Worm (Caenorhabditis elegans) whole organism, late embryonic: ENCODE results near the gene C04C11.1.

Source experiments
- C08G9.2 ChIP-seq: sonication (generic microtip); optimal IDR thresholded peaks from 2 replicates; lab custom pipeline; 2016; ENCODE audit warnings: mild to moderate bottlenecking, missing genetic modification characterization, moderate library complexity, missing compliant biosample characterization
- C38D4.7 ChIP-seq: fragments of 200-800 bp; sonication (Bioruptor generic); optimal IDR thresholded peaks from 2 replicates; lab custom pipeline; 2018; ENCODE audit warnings: mild to moderate bottlenecking, missing genetic modification characterization, moderate library complexity, missing compliant biosample characterization
- F13H6.1 ChIP-seq: sonication (generic microtip); optimal IDR thresholded peaks from 2 replicates; lab custom pipeline; 2016; ENCODE audit warnings: missing genetic modification characterization, missing compliant biosample characterization
- K02D7.2 ChIP-seq: sonication (generic microtip); optimal IDR thresholded peaks from 2 replicates; lab custom pipeline; 2017; ENCODE audit warnings: mild to moderate bottlenecking, missing genetic modification characterization, missing compliant biosample characterization
- K09A11.1 ChIP-seq: sonication (generic microtip); optimal IDR thresholded peaks from 2 replicates; lab custom pipeline; 2017; ENCODE audit warnings: antibody characterized with exemption, mild to moderate bottlenecking, missing genetic modification characterization, missing compliant biosample characterization; ENCODE audit not compliant: insufficient read depth
- Y22D7AL.16 ChIP-seq: sonication (generic microtip); optimal IDR thresholded peaks from 2 replicates; lab custom pipeline; 2016; ENCODE audit warnings: missing genetic modification characterization, missing compliant biosample characterization
- ahr-1 ChIP-seq: sonication (generic microtip); optimal IDR thresholded peaks from 2 replicates; lab custom pipeline; 2016; ENCODE audit warnings: missing genetic modification characterization, missing compliant biosample characterization
- ama-1 ChIP-seq: fragments of 150-350 bp; optimal IDR thresholded peaks from 2 replicates; lab custom pipeline; 2014
- ceh-14 ChIP-seq: sonication (generic microtip); optimal IDR thresholded peaks from 2 replicates; lab custom pipeline; 2016; ENCODE audit warnings: missing genotype, missing genetic modification characterization, missing compliant biosample characterization
- ceh-19 ChIP-seq: fragments of 200-800 bp; sonication (Bioruptor generic); optimal IDR thresholded peaks from 2 replicates; lab custom pipeline; 2018; ENCODE audit warnings: mild to moderate bottlenecking, missing genetic modification characterization, missing compliant biosample characterization
- ceh-24 ChIP-seq: sonication (generic microtip); optimal IDR thresholded peaks from 2 replicates; lab custom pipeline; 2016; ENCODE audit warnings: mild to moderate bottlenecking, missing genetic modification characterization, missing compliant biosample characterization
- ceh-30 ChIP-seq: fragments of 150-350 bp; optimal IDR thresholded peaks from 2 replicates; lab custom pipeline; 2014; ENCODE audit warnings: missing biosample characterization, missing genetic modification characterization
- ceh-31 ChIP-seq: sonication (generic microtip); optimal IDR thresholded peaks from 2 replicates; lab custom pipeline; 2016; ENCODE audit warnings: missing genetic modification characterization, missing compliant biosample characterization
- ceh-34 ChIP-seq: sonication (generic microtip); optimal IDR thresholded peaks from 2 replicates; lab custom pipeline; 2016; ENCODE audit warnings: mild to moderate bottlenecking, missing genetic modification characterization, missing compliant biosample characterization
- ceh-45 ChIP-seq: fragments of 200-800 bp; sonication (Bioruptor generic); IDR thresholded peaks from 2 replicates; pipeline ENCODE4 v1.3.6; 2022; ENCODE audit warnings: missing genetic modification reagents, missing genetic modification characterization, missing compliant biosample characterization
- ceh-48 ChIP-seq: sonication (generic microtip); optimal IDR thresholded peaks from 2 replicates; lab custom pipeline; 2016; ENCODE audit warnings: missing genetic modification characterization, inconsistent platforms, missing compliant biosample characterization
- ceh-6 ChIP-seq: fragments of 200-800 bp; sonication (Bioruptor generic); optimal IDR thresholded peaks from 2 replicates; lab custom pipeline; 2018; ENCODE audit warnings: mild to moderate bottlenecking, missing genetic modification characterization, missing compliant biosample characterization
- ceh-9 ChIP-seq: sonication (generic microtip); optimal IDR thresholded peaks from 2 replicates; lab custom pipeline; 2016; ENCODE audit warnings: mild to moderate bottlenecking, missing genetic modification characterization, inconsistent platforms, missing compliant biosample characterization
- dmd-4 ChIP-seq: sonication (generic microtip); optimal IDR thresholded peaks from 2 replicates; lab custom pipeline; 2016; ENCODE audit warnings: borderline replicate concordance, missing genetic modification characterization, missing compliant biosample characterization
- dve-1 ChIP-seq: sonication (generic microtip); optimal IDR thresholded peaks from 2 replicates; lab custom pipeline; 2017; ENCODE audit warnings: antibody characterized with exemption, mild to moderate bottlenecking, missing genetic modification characterization, missing compliant biosample characterization
- ets-4 ChIP-seq: sonication (generic microtip); optimal IDR thresholded peaks from 2 replicates; lab custom pipeline; 2016; ENCODE audit warnings: missing genetic modification characterization, missing compliant biosample characterization
- fax-1 ChIP-seq: sonication (generic microtip); optimal IDR thresholded peaks from 2 replicates; lab custom pipeline; 2016; ENCODE audit warnings: missing genotype, missing genetic modification characterization, missing compliant biosample characterization
- fkh-10 ChIP-seq: fragments of 150-350 bp; optimal IDR thresholded peaks from 2 replicates; lab custom pipeline; 2014; ENCODE audit warnings: missing biosample characterization, missing genetic modification reagents, missing genetic modification characterization
- fkh-6 ChIP-seq: sonication (generic microtip); optimal IDR thresholded peaks from 2 replicates; lab custom pipeline; 2016; ENCODE audit warnings: missing genetic modification characterization, missing compliant biosample characterization
- gmeb-2 ChIP-seq: sonication (generic microtip); optimal IDR thresholded peaks from 2 replicates; lab custom pipeline; 2016; ENCODE audit warnings: missing genetic modification characterization, inconsistent platforms, missing compliant biosample characterization
- hlh-8 ChIP-seq: sonication (generic microtip); optimal IDR thresholded peaks from 2 replicates; lab custom pipeline; 2016; ENCODE audit warnings: missing genotype, missing genetic modification characterization, missing compliant biosample characterization
- lim-6 ChIP-seq: sonication (generic microtip); optimal IDR thresholded peaks from 2 replicates; lab custom pipeline; 2016; ENCODE audit warnings: missing genetic modification characterization, missing compliant biosample characterization
- lin-11 ChIP-seq: fragments of 200-800 bp; sonication (Bioruptor generic); optimal IDR thresholded peaks from 2 replicates; lab custom pipeline; 2018; ENCODE audit warnings: mild to moderate bottlenecking, missing genetic modification characterization, missing compliant biosample characterization
- mec-3 ChIP-seq: sonication (generic microtip); optimal IDR thresholded peaks from 2 replicates; lab custom pipeline; 2016; ENCODE audit warnings: borderline replicate concordance, missing genetic modification characterization, missing compliant biosample characterization
- nfya-1 ChIP-seq: sonication (generic microtip); optimal IDR thresholded peaks from 2 replicates; lab custom pipeline; 2017; ENCODE audit warnings: missing genetic modification characterization, mild to moderate bottlenecking, missing compliant biosample characterization, antibody characterized with exemption, moderate library complexity
- odd-2 ChIP-seq: sonication (generic microtip); optimal IDR thresholded peaks from 2 replicates; lab custom pipeline; 2017; ENCODE audit warnings: antibody characterized with exemption, mild to moderate bottlenecking, missing genetic modification characterization, missing compliant biosample characterization
- pag-3 ChIP-seq: sonication (generic microtip); optimal IDR thresholded peaks from 2 replicates; lab custom pipeline; 2016; ENCODE audit warnings: missing compliant biosample characterization, missing genetic modification characterization, borderline replicate concordance
- pat-9 ChIP-seq: fragments of 200-800 bp; sonication (Bioruptor generic); optimal IDR thresholded peaks from 2 replicates; lab custom pipeline; 2018; ENCODE audit warnings: mild to moderate bottlenecking, missing genetic modification characterization, moderate library complexity, missing compliant biosample characterization
- pax-1 ChIP-seq: fragments of 150-350 bp; optimal IDR thresholded peaks from 2 replicates; lab custom pipeline; 2014; ENCODE audit warnings: missing biosample characterization, missing genetic modification characterization
- pha-2 ChIP-seq: sonication (generic microtip); optimal IDR thresholded peaks from 2 replicates; lab custom pipeline; 2017; ENCODE audit warnings: mild to moderate bottlenecking, missing genetic modification characterization, missing compliant biosample characterization
- pros-1 ChIP-seq: fragments of 150-350 bp; optimal IDR thresholded peaks from 2 replicates; lab custom pipeline; 2014; ENCODE audit warnings: missing biosample characterization, missing genetic modification reagents, missing genetic modification characterization
- ref-2 ChIP-seq: sonication (generic microtip); optimal IDR thresholded peaks from 2 replicates; lab custom pipeline; 2016; ENCODE audit warnings: missing genetic modification characterization, missing compliant biosample characterization
- rnt-1 ChIP-seq: sonication (generic microtip); optimal IDR thresholded peaks from 2 replicates; lab custom pipeline; 2016; ENCODE audit warnings: missing genetic modification characterization, missing compliant biosample characterization
- sdc-2 ChIP-seq: sonication (generic microtip); optimal IDR thresholded peaks from 2 replicates; lab custom pipeline; 2016; ENCODE audit warnings: missing genotype, missing genetic modification characterization, missing compliant biosample characterization
- sox-2 ChIP-seq: fragments of 200-800 bp; sonication (Bioruptor generic); IDR thresholded peaks from 2 replicates; pipeline ENCODE4 v1.3.6; 2022; ENCODE audit warnings: missing genetic modification reagents, missing genetic modification characterization, missing compliant biosample characterization
- sox-4 ChIP-seq: sonication (generic microtip); optimal IDR thresholded peaks from 2 replicates; lab custom pipeline; 2017; ENCODE audit warnings: mild to moderate bottlenecking, missing genetic modification characterization, inconsistent platforms, missing compliant biosample characterization
- tbx-7 ChIP-seq: sonication (generic microtip); optimal IDR thresholded peaks from 2 replicates; lab custom pipeline; 2016; ENCODE audit warnings: missing genotype, missing genetic modification characterization, missing compliant biosample characterization
- ttx-3 ChIP-seq: sonication (generic microtip); optimal IDR thresholded peaks from 2 replicates; lab custom pipeline; 2016; ENCODE audit warnings: missing genetic modification reagents, missing genetic modification characterization, missing compliant biosample characterization
- unc-3 ChIP-seq, 2 experiments: fragments of 200-800 bp in 1 of 2; sonication (Bioruptor generic) in 1 of 2; sonication (generic microtip) in 1 of 2; conservative IDR thresholded peaks in 1 of 2; optimal IDR thresholded peaks in 1 of 2; 2 replicates each; pipeline versions ENCODE4 v1.3.6 to Lab custom; 2016 to 2022; ENCODE audit warnings: missing compliant biosample characterization in 2 of 2, missing genetic modification characterization in 2 of 2, missing genetic modification reagents in 1 of 2
- unc-55 ChIP-seq: sonication (generic microtip); optimal IDR thresholded peaks from 2 replicates; lab custom pipeline; 2017; ENCODE audit warnings: missing biosample characterization, missing genetic modification reagents, missing genetic modification characterization
- unc-86 ChIP-seq: sonication (generic microtip); optimal IDR thresholded peaks from 2 replicates; lab custom pipeline; 2016; ENCODE audit warnings: missing genetic modification characterization, missing compliant biosample characterization
- zip-5 ChIP-seq: sonication (generic microtip); optimal IDR thresholded peaks from 2 replicates; lab custom pipeline; 2016; ENCODE audit warnings: missing genetic modification characterization, missing compliant biosample characterization

C04C11.1 gene

ce11 chrX:14012417-14012816 is 8.0 kb upstream of the C04C11.1 start, which contains the start of gene tbc-19:
Gene tbc-19 (minus strand): TSS chrX:14012517.
- TF ChIP-seq ceh-45 (GFP tag; lab: Robert Waterston, UW) (no peak), ceh-48 (tag; lab: Kevin White, UChicago) (no peak), pag-3 (no peak), lin-11 (tag; lab: Kevin White, UChicago) (no peak), ceh-14 (no peak), ahr-1 (no peak), ceh-31 (tag; lab: Kevin White, UChicago) (no peak), ceh-34 (tag; lab: Kevin White, UChicago) (no peak), ets-4 (tag; lab: Kevin White, UChicago) (no peak), lim-6 (tag; lab: Kevin White, UChicago) (no peak), ttx-3 (no peak), ceh-19 (no peak), ceh-24 (tag; lab: Kevin White, UChicago) (no peak), hlh-8 (tag; lab: Kevin White, UChicago) (no peak), C08G9.2 (tag; lab: Kevin White, UChicago) (no peak)

- no peak for TF ChIP-seq ceh-6 (GFP tag; lab: Kevin White, UChicago)
- TF ChIP-seq pax-1 (tag; lab: Kevin White, UChicago), result no peak
- TF ChIP-seq K09A11.1, result no peak
- no peak for TF ChIP-seq rnt-1 (tag; lab: Kevin White, UChicago)
- no peak for TF ChIP-seq pha-2 (tag; lab: Kevin White, UChicago)
- no peak for TF ChIP-seq sox-2 (GFP tag; lab: Robert Waterston, UW)
- TF ChIP-seq lin-11 (tag; lab: Kevin White, UChicago), result no peak
- no peak for TF ChIP-seq pros-1 (tag; lab: Kevin White, UChicago)
- TF ChIP-seq ama-1, result no peak
- TF ChIP-seq tbx-7 (tag; lab: Kevin White, UChicago), result no peak
- no peak for TF ChIP-seq odd-2 (tag; lab: Kevin White, UChicago)
- TF ChIP-seq Y22D7AL.16, result no peak
- TF ChIP-seq hlh-8 (tag; lab: Kevin White, UChicago), result no peak
- TF ChIP-seq pat-9, result no peak
- TF ChIP-seq C38D4.7 (GFP tag; lab: Kevin White, UChicago), result no peak
- TF ChIP-seq unc-86 (tag; lab: Kevin White, UChicago), result no peak
- no peak for TF ChIP-seq ref-2 (tag; lab: Kevin White, UChicago)
- TF ChIP-seq mec-3 (tag; lab: Kevin White, UChicago), result no peak
- TF ChIP-seq nfya-1, result no peak
- no peak for TF ChIP-seq unc-55 (GFP tag; lab: Kevin White, UChicago)
Measured at ce11 chrX:14015366-14015765, 5.0 kb upstream of the C04C11.1 start, which contains the start of gene C04C11.25. Gene C04C11.25 (minus strand): TSS chrX:14015466.

- TF ChIP-seq ama-1 (no peak), rnt-1 (tag; lab: Kevin White, UChicago) (peak; percentile 80), ceh-14 (peak; percentile 90), dve-1 (tag; lab: Kevin White, UChicago) (peak; percentile 76), sdc-2 (tag; lab: Kevin White, UChicago) (peak; percentile 85), ceh-9 (peak; percentile 2), dmd-4 (peak; percentile 71), pax-1 (tag; lab: Kevin White, UChicago) (no peak), ahr-1 (peak; percentile 63), fkh-6 (tag; lab: Kevin White, UChicago) (peak; percentile 43), ceh-34 (tag; lab: Kevin White, UChicago) (peak; percentile 70), lim-6 (tag; lab: Kevin White, UChicago) (peak; percentile 71), F13H6.1 (tag; lab: Kevin White, UChicago) (peak; percentile 48), ceh-31 (tag; lab: Kevin White, UChicago) (peak; percentile 64), zip-5 (tag; lab: Kevin White, UChicago) (peak; percentile 39), pros-1 (tag; lab: Kevin White, UChicago) (no peak), unc-3 (GFP tag; conservative IDR thresholded peaks at IDR 0.05; lab: Robert Waterston, UW) (peak; percentile 78), unc-3 (tag; optimal IDR thresholded peaks at IDR 0.05; lab: Kevin White, UChicago) (peak; percentile 78), fkh-10 (GFP tag; lab: Kevin White, UChicago) (no peak), lin-11 (tag; lab: Kevin White, UChicago) (peak; percentile 72), K02D7.2 (tag; lab: Kevin White, UChicago) (peak; percentile 69), ceh-45 (GFP tag; lab: Robert Waterston, UW) (peak; percentile 71), sox-4 (tag; lab: Kevin White, UChicago) (peak; percentile 83), fax-1 (tag; lab: Kevin White, UChicago) (peak; percentile 62), ceh-48 (tag; lab: Kevin White, UChicago) (peak; percentile 60), ceh-19 (peak; percentile 86), C38D4.7 (GFP tag; lab: Kevin White, UChicago) (peak; percentile 80), sox-2 (GFP tag; lab: Robert Waterston, UW) (peak; percentile 50; the same call in 1 of the 2 replicates), gmeb-2 (tag; lab: Kevin White, UChicago) (peak; percentile 82), ceh-30 (tag; lab: Kevin White, UChicago) (peak; percentile 65)
Measured at ce11 chrX:14015808-14016207, 4.6 kb upstream of the C04C11.1 start.
